Worm (Caenorhabditis elegans): ENCODE measurements around the gene fbxa-76.

- TF ChIP-seq unc-62 (GFP tag; optimal IDR thresholded peaks at IDR 0.05) (no peak), unc-30 (tag; optimal IDR thresholded peaks at IDR 0.05) (no peak), fos-1 (tag; optimal IDR thresholded peaks at IDR 0.05) (no peak), nhr-237 (tag; optimal IDR thresholded peaks at IDR 0.05) (no peak), pag-3 (tag; optimal IDR thresholded peaks at IDR 0.05; ENCODE audit: borderline replicate concordance, insufficient read depth) (no peak), ceh-82 (tag; optimal IDR thresholded peaks at IDR 0.05) (no peak), pax-3 (tag; optimal IDR thresholded peaks at IDR 0.05) (no peak), fkh-4 (tag; optimal IDR thresholded peaks at IDR 0.05; ENCODE audit: borderline replicate concordance) (no peak), lin-35 (GFP tag; optimal IDR thresholded peaks at IDR 0.05) (no peak), elt-2 (tag; optimal IDR thresholded peaks at IDR 0.05) (no peak), mdl-1 (tag; optimal IDR thresholded peaks at IDR 0.05) (no peak), swsn-7 (tag; optimal IDR thresholded peaks at IDR 0.05) (no peak)
These were observed 18.8 kb downstream of the fbxa-76 start, which contains the start of gene pes-4 for ce11 chrIII:1230174-1230573.

Data from whole organism, L1 larva.